Worm (Caenorhabditis elegans) whole organism, late embryonic: ENCODE results near the gene F28B12.6.
A peak's percentile ranks its signal among the peaks of the same experiment; 100 is the strongest.

Source experiments
- C38D4.7 ChIP-seq: fragments of 200-800 bp; sonication (Bioruptor generic); optimal IDR thresholded peaks from 2 replicates; lab custom pipeline; 2018; ENCODE audit warnings: mild to moderate bottlenecking, missing genetic modification characterization, moderate library complexity, missing compliant biosample characterization
- F13H6.1 ChIP-seq: sonication (generic microtip); optimal IDR thresholded peaks from 2 replicates; lab custom pipeline; 2016; ENCODE audit warnings: missing genetic modification characterization, missing compliant biosample characterization
- K09A11.1 ChIP-seq: sonication (generic microtip); optimal IDR thresholded peaks from 2 replicates; lab custom pipeline; 2017; ENCODE audit warnings: antibody characterized with exemption, mild to moderate bottlenecking, missing genetic modification characterization, missing compliant biosample characterization; ENCODE audit not compliant: insufficient read depth
- T23F11.4 ChIP-seq: fragments of 200-800 bp; sonication (Bioruptor generic); optimal IDR thresholded peaks from 2 replicates; lab custom pipeline; 2018; ENCODE audit warnings: mild to moderate bottlenecking, missing genetic modification characterization, missing compliant biosample characterization
- ceh-14 ChIP-seq: sonication (generic microtip); optimal IDR thresholded peaks from 2 replicates; lab custom pipeline; 2016; ENCODE audit warnings: missing genotype, missing genetic modification characterization, missing compliant biosample characterization
- ceh-19 ChIP-seq: fragments of 200-800 bp; sonication (Bioruptor generic); optimal IDR thresholded peaks from 2 replicates; lab custom pipeline; 2018; ENCODE audit warnings: mild to moderate bottlenecking, missing genetic modification characterization, missing compliant biosample characterization
- ceh-22 ChIP-seq: sonication (generic microtip); optimal IDR thresholded peaks from 2 replicates; lab custom pipeline; 2017; ENCODE audit warnings: missing biosample characterization, missing genetic modification characterization
- ceh-24 ChIP-seq: sonication (generic microtip); optimal IDR thresholded peaks from 2 replicates; lab custom pipeline; 2016; ENCODE audit warnings: mild to moderate bottlenecking, missing genetic modification characterization, missing compliant biosample characterization
- ceh-31 ChIP-seq: sonication (generic microtip); optimal IDR thresholded peaks from 2 replicates; lab custom pipeline; 2016; ENCODE audit warnings: missing genetic modification characterization, missing compliant biosample characterization
- ceh-34 ChIP-seq: sonication (generic microtip); optimal IDR thresholded peaks from 2 replicates; lab custom pipeline; 2016; ENCODE audit warnings: mild to moderate bottlenecking, missing genetic modification characterization, missing compliant biosample characterization
- ceh-45 ChIP-seq: fragments of 200-800 bp; sonication (Bioruptor generic); IDR thresholded peaks from 2 replicates; pipeline ENCODE4 v1.3.6; 2022; ENCODE audit warnings: missing genetic modification reagents, missing genetic modification characterization, missing compliant biosample characterization
- ceh-9 ChIP-seq: sonication (generic microtip); optimal IDR thresholded peaks from 2 replicates; lab custom pipeline; 2016; ENCODE audit warnings: mild to moderate bottlenecking, missing genetic modification characterization, inconsistent platforms, missing compliant biosample characterization
- dve-1 ChIP-seq: sonication (generic microtip); optimal IDR thresholded peaks from 2 replicates; lab custom pipeline; 2017; ENCODE audit warnings: antibody characterized with exemption, mild to moderate bottlenecking, missing genetic modification characterization, missing compliant biosample characterization
- elt-2 ChIP-seq: sonication (generic microtip); optimal IDR thresholded peaks from 2 replicates; lab custom pipeline; 2016; ENCODE audit warnings: missing genetic modification reagents, missing genetic modification characterization, missing compliant biosample characterization
- eyg-1 ChIP-seq: sonication (generic microtip); optimal IDR thresholded peaks from 2 replicates; lab custom pipeline; 2016; ENCODE audit warnings: missing genotype, missing genetic modification characterization, missing compliant biosample characterization
- fkh-6 ChIP-seq: sonication (generic microtip); optimal IDR thresholded peaks from 2 replicates; lab custom pipeline; 2016; ENCODE audit warnings: missing genetic modification characterization, missing compliant biosample characterization
- gmeb-2 ChIP-seq: sonication (generic microtip); optimal IDR thresholded peaks from 2 replicates; lab custom pipeline; 2016; ENCODE audit warnings: missing genetic modification characterization, inconsistent platforms, missing compliant biosample characterization
- hlh-13 ChIP-seq: fragments of 200-800 bp; sonication (Bioruptor generic); optimal IDR thresholded peaks from 2 replicates; lab custom pipeline; 2018; ENCODE audit warnings: mild to moderate bottlenecking, missing genetic modification characterization, missing compliant biosample characterization
- hlh-15 ChIP-seq: sonication (generic microtip); optimal IDR thresholded peaks from 2 replicates; lab custom pipeline; 2016; ENCODE audit warnings: missing genetic modification characterization, missing compliant biosample characterization
- hlh-30 ChIP-seq: sonication (generic microtip); optimal IDR thresholded peaks from 2 replicates; lab custom pipeline; 2017; ENCODE audit warnings: antibody characterized with exemption, missing genetic modification characterization, missing compliant biosample characterization; ENCODE audit not compliant: insufficient read depth
- hlh-6 ChIP-seq: sonication (generic microtip); optimal IDR thresholded peaks from 2 replicates; lab custom pipeline; 2016; ENCODE audit warnings: missing genotype, missing genetic modification characterization, missing compliant biosample characterization
- lin-11 ChIP-seq: fragments of 200-800 bp; sonication (Bioruptor generic); optimal IDR thresholded peaks from 2 replicates; lab custom pipeline; 2018; ENCODE audit warnings: mild to moderate bottlenecking, missing genetic modification characterization, missing compliant biosample characterization
- mec-3 ChIP-seq: sonication (generic microtip); optimal IDR thresholded peaks from 2 replicates; lab custom pipeline; 2016; ENCODE audit warnings: borderline replicate concordance, missing genetic modification characterization, missing compliant biosample characterization
- nhr-11 ChIP-seq: fragments of 150-350 bp; optimal IDR thresholded peaks from 2 replicates; lab custom pipeline; 2014; ENCODE audit warnings: missing biosample characterization, missing genetic modification characterization
- nhr-232 ChIP-seq: sonication (generic microtip); optimal IDR thresholded peaks from 2 replicates; lab custom pipeline; 2016; ENCODE audit warnings: missing genetic modification characterization, missing compliant biosample characterization
- odd-2 ChIP-seq: sonication (generic microtip); optimal IDR thresholded peaks from 2 replicates; lab custom pipeline; 2017; ENCODE audit warnings: antibody characterized with exemption, mild to moderate bottlenecking, missing genetic modification characterization, missing compliant biosample characterization
- pat-9 ChIP-seq: fragments of 200-800 bp; sonication (Bioruptor generic); optimal IDR thresholded peaks from 2 replicates; lab custom pipeline; 2018; ENCODE audit warnings: mild to moderate bottlenecking, missing genetic modification characterization, moderate library complexity, missing compliant biosample characterization
- pax-1 ChIP-seq: fragments of 150-350 bp; optimal IDR thresholded peaks from 2 replicates; lab custom pipeline; 2014; ENCODE audit warnings: missing biosample characterization, missing genetic modification characterization
- pha-4 ChIP-seq: fragments of 150-350 bp; optimal IDR thresholded peaks from 2 replicates; lab custom pipeline; 2018; ENCODE audit warnings: missing biosample characterization, missing genetic modification reagents, missing genetic modification characterization
- pqm-1 ChIP-seq: sonication (generic microtip); optimal IDR thresholded peaks from 2 replicates; lab custom pipeline; 2016; ENCODE audit warnings: missing genetic modification characterization, missing compliant biosample characterization
- ref-2 ChIP-seq: sonication (generic microtip); optimal IDR thresholded peaks from 2 replicates; lab custom pipeline; 2016; ENCODE audit warnings: missing genetic modification characterization, missing compliant biosample characterization
- rnt-1 ChIP-seq: sonication (generic microtip); optimal IDR thresholded peaks from 2 replicates; lab custom pipeline; 2016; ENCODE audit warnings: missing genetic modification characterization, missing compliant biosample characterization
- sox-2 ChIP-seq: fragments of 200-800 bp; sonication (Bioruptor generic); IDR thresholded peaks from 2 replicates; pipeline ENCODE4 v1.3.6; 2022; ENCODE audit warnings: missing genetic modification reagents, missing genetic modification characterization, missing compliant biosample characterization
- sox-4 ChIP-seq: sonication (generic microtip); optimal IDR thresholded peaks from 2 replicates; lab custom pipeline; 2017; ENCODE audit warnings: mild to moderate bottlenecking, missing genetic modification characterization, inconsistent platforms, missing compliant biosample characterization
- syd-9 ChIP-seq: sonication (generic microtip); optimal IDR thresholded peaks from 2 replicates; lab custom pipeline; 2016; ENCODE audit warnings: mild to moderate bottlenecking, missing genetic modification characterization, moderate library complexity, missing compliant biosample characterization

The F28B12.6 gene

DNA sequence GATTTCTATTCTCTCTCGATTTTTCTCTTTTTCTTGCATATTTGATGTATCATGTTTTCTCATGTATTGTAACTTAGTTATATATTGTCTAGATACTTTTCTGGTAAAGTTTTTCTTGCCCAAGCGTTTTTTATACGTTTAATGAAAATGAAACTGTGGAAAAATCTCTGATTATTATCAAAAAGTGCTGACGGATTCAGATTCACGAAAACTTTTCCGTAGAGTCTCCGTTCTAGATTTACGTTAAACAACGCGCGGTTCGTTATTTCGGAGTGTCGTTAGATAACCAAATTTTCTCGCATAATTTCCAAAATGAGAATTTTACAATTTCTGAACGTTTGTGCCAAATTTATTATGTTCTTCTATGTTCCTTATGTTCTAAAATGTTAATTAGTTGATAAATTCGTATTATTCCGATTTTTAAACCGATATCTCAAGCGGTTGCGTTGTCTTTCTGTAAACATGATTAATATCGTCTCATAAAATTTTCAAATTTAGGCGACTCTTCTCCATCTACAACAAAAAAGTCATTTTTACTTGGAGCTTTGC lies 22.4 kb upstream of the F28B12.6 start, which contains the start of gene ptp-2 (continued):
- TF ChIP-seq ceh-31 (peak; percentile 36), syd-9 (no peak), ceh-14 (tag; lab: Kevin White, UChicago) (no peak), F13H6.1 (no peak), nhr-232 (tag; lab: Kevin White, UChicago) (no peak), dve-1 (tag; lab: Kevin White, UChicago) (no peak), gmeb-2 (no peak), pat-9 (no peak), pax-1 (no peak), ceh-45 (GFP tag; lab: Robert Waterston, UW) (no peak), hlh-30 (peak; percentile 41), eyg-1 (tag; lab: Kevin White, UChicago) (no peak), T23F11.4 (GFP tag; lab: Kevin White, UChicago) (no peak), fkh-6 (tag; lab: Kevin White, UChicago) (no peak), lin-11 (no peak), ceh-24 (no peak)

DNA sequence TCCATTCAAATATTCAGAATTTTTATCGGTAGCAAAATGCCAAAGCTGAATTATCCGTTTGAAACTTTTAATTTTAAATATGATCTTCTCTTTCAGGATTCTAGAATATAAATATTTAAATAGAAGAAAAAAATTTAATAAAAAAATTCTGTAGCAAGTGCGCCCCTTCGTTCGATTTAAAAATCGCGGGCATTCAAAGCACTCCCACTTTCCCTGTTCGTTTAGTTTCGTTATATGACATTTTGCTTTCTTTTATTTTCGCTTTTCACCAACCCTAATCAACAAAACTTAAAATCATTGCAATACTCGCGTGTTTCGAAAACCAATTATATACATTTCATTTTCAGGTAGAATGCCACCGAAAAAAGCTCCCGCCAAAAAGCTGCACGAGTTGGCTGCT lies 19.0 kb upstream of the F28B12.6 start, which contains the start of gene vrk-1:
vrk-1 (plus strand) TSS at position 348 of the 400 bp plus-strand sequence.
- no peak for TF ChIP-seq C38D4.7 (GFP tag; lab: Kevin White, UChicago)
- no peak for TF ChIP-seq gmeb-2
- no peak for TF ChIP-seq ref-2
- TF ChIP-seq K09A11.1 (tag; lab: Kevin White, UChicago) = no peak

DNA sequence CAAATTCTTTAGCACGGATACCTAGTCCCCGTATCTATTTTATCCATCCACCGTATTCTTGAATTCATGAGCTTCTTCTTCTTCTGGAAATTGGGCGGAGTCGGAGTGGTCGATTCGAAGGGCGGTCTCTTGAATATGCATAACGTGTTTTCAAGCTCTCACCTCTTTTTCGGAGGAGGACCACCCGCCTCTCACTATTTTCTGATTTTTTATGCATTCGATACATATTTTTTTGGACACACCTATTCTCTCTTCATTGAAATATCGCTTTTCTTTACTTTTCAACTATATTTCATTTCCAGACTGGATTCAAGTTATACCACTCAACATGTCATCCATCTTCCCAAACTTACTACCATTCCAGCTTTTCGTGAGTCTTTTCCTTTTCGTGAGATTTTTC lies 12.2 kb upstream of the F28B12.6 start, which contains the start of gene egl-44:
egl-44 (plus strand) TSS at position 301 of the 400 bp plus-strand sequence.
- no peak for TF ChIP-seq sox-2 (GFP tag; lab: Robert Waterston, UW)
- no peak for TF ChIP-seq hlh-30
- TF ChIP-seq rnt-1 (tag; lab: Kevin White, UChicago) = no peak
- TF ChIP-seq eyg-1 (tag; lab: Kevin White, UChicago) = no peak
- TF ChIP-seq ceh-19 = no peak
- no peak for TF ChIP-seq ceh-22 (tag; lab: Kevin White, UChicago)
- TF ChIP-seq pax-1 = no peak
- TF ChIP-seq ceh-34 (tag; lab: Kevin White, UChicago) = no peak
- no peak for TF ChIP-seq nhr-11 (tag; lab: Kevin White, UChicago)
- no peak for TF ChIP-seq ceh-31
- TF ChIP-seq fkh-6 (tag; lab: Kevin White, UChicago) = no peak
- no peak for TF ChIP-seq pat-9
- no peak for TF ChIP-seq T23F11.4 (GFP tag; lab: Kevin White, UChicago)
- no peak for TF ChIP-seq hlh-15 (tag; lab: Kevin White, UChicago)
- no peak for TF ChIP-seq ceh-9 (tag; lab: Kevin White, UChicago)
- no peak for TF ChIP-seq pqm-1 (tag; lab: Kevin White, UChicago)
- no peak for TF ChIP-seq odd-2 (tag; lab: Kevin White, UChicago)
- TF ChIP-seq hlh-13 (GFP tag; lab: Kevin White, UChicago) = no peak

DNA sequence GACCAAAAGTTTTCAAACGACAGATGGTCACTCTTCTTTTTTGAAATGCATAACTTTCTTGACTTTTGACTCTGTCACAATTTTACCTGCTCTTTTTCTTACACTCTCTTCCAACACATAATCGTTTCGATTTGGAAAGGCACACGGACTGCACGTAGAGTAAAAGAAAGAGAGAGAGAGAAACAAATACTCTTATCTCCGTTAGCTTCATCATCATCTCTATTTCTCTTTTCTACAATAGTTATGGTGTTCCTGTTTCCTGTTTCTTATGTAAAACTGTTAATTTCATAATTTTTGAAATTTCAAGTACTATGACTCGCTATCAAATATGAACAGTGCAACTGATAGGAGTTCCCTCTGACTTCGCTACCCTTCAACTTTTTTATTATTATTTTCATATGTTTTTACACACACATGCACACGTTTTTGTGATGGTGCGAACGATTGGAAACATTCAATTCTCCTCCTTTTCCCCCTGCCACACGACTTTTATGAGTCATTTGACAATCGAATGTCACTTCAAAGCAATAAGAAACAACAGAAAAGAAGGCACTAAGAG lies 10.5 kb upstream of the F28B12.6 start:
- TF ChIP-seq ceh-24 = no peak
- no peak for TF ChIP-seq hlh-6
- TF ChIP-seq sox-4 = no peak
- peak; percentile 39 for TF ChIP-seq elt-2
- TF ChIP-seq ceh-9 (tag; lab: Kevin White, UChicago) = no peak
- no peak for TF ChIP-seq nhr-232 (tag; lab: Kevin White, UChicago)
- no peak for TF ChIP-seq mec-3 (tag; lab: Kevin White, UChicago)
- TF ChIP-seq pha-4 (tag; lab: Kevin White, UChicago) = no peak
